Worm (Caenorhabditis elegans) whole organism, young adult: Measurements from ENCODE around the gene fbxa-26.

Source experiments
- B0019.2 ChIP-seq: fragments of 200-800 bp; sonication (Bioruptor generic); conservative IDR thresholded peaks from 2 replicates; pipeline ENCODE4 v1.3.6; 2022; ENCODE audit warnings: missing genetic modification reagents, missing genetic modification characterization, missing compliant biosample characterization
- B0261.1 ChIP-seq: sonication (generic microtip); optimal IDR thresholded peaks from 2 replicates; lab custom pipeline; 2016; ENCODE audit warnings: mild to moderate bottlenecking, missing genetic modification characterization, moderate library complexity, missing compliant biosample characterization
- D2030.7 ChIP-seq: fragments of 200-800 bp; sonication (Bioruptor generic); IDR thresholded peaks from 2 replicates; pipeline ENCODE4 v1.3.6; 2022; ENCODE audit warnings: missing genetic modification reagents, missing genetic modification characterization, missing compliant biosample characterization
- F10E7.11 ChIP-seq: sonication (generic microtip); optimal IDR thresholded peaks from 2 replicates; lab custom pipeline; 2017; ENCODE audit warnings: mild to moderate bottlenecking, missing genetic modification characterization, moderate library complexity, missing compliant biosample characterization
- F55B11.4 ChIP-seq: sonication (generic microtip); optimal IDR thresholded peaks from 2 replicates; lab custom pipeline; 2016; ENCODE audit warnings: missing compliant biosample characterization, missing genetic modification characterization, borderline replicate concordance; ENCODE audit not compliant: insufficient read depth
- F57C9.4 ChIP-seq: sonication (generic microtip); optimal IDR thresholded peaks from 2 replicates; lab custom pipeline; 2017; ENCODE audit warnings: mild to moderate bottlenecking, missing genetic modification characterization, missing compliant biosample characterization
- Y53F4B.3 ChIP-seq: fragments of 200-800 bp; sonication (Bioruptor generic); IDR thresholded peaks from 2 replicates; pipeline ENCODE4 v1.3.6; 2022; ENCODE audit warnings: missing genetic modification reagents, missing genetic modification characterization, missing compliant biosample characterization
- Y67H2A.10 ChIP-seq: fragments of 200-800 bp; sonication (Bioruptor generic); conservative IDR thresholded peaks from 2 replicates; pipeline ENCODE4 v1.3.6; 2022; ENCODE audit warnings: missing genetic modification reagents, missing genetic modification characterization, missing compliant biosample characterization
- Y95B8A.8 ChIP-seq: fragments of 200-800 bp; sonication (Bioruptor generic); IDR thresholded peaks from 2 replicates; pipeline ENCODE4 v1.3.6; 2022; ENCODE audit warnings: missing genetic modification reagents, missing genetic modification characterization, missing compliant biosample characterization
- attf-6 ChIP-seq: fragments of 200-800 bp; sonication (Bioruptor generic); IDR thresholded peaks from 2 replicates; pipeline ENCODE4 v1.3.6; 2022; ENCODE audit warnings: missing genetic modification reagents, missing genetic modification characterization, missing compliant biosample characterization
- bed-2 ChIP-seq: fragments of 200-800 bp; sonication (Bioruptor generic); IDR thresholded peaks from 2 replicates; pipeline ENCODE4 v1.3.6; 2022; ENCODE audit warnings: missing genetic modification reagents, missing genetic modification characterization, missing compliant biosample characterization
- ceh-79 ChIP-seq: sonication (generic microtip); optimal IDR thresholded peaks from 2 replicates; lab custom pipeline; 2017; ENCODE audit warnings: mild to moderate bottlenecking, missing genetic modification characterization, missing compliant biosample characterization
- chd-7 ChIP-seq: sonication (generic microtip); optimal IDR thresholded peaks from 2 replicates; lab custom pipeline; 2016; ENCODE audit warnings: mild to moderate bottlenecking, missing genetic modification characterization, moderate library complexity, missing compliant biosample characterization
- die-1 ChIP-seq: sonication (generic microtip); optimal IDR thresholded peaks from 2 replicates; lab custom pipeline; 2016; ENCODE audit warnings: missing genotype, mild to moderate bottlenecking, missing genetic modification characterization, missing compliant biosample characterization
- dox-1 ChIP-seq: fragments of 200-800 bp; sonication (Bioruptor generic); IDR thresholded peaks from 2 replicates; pipeline ENCODE4 v1.3.6; 2022; ENCODE audit warnings: missing genetic modification reagents, missing genetic modification characterization, missing compliant biosample characterization
- dpl-1 ChIP-seq: fragments of 150-350 bp; optimal IDR thresholded peaks from 2 replicates; lab custom pipeline; 2014; ENCODE audit warnings: missing biosample characterization, missing genetic modification reagents, missing genetic modification characterization
- ets-4 ChIP-seq: fragments of 200-800 bp; sonication (Bioruptor generic); optimal IDR thresholded peaks from 2 replicates; lab custom pipeline; 2018; ENCODE audit warnings: mild to moderate bottlenecking, missing genetic modification characterization, missing compliant biosample characterization
- gei-17 ChIP-seq: fragments of 200-800 bp; sonication (Bioruptor generic); optimal IDR thresholded peaks from 2 replicates; lab custom pipeline; 2018; ENCODE audit warnings: mild to moderate bottlenecking, missing genetic modification characterization, missing compliant biosample characterization
- hlh-26 ChIP-seq: fragments of 200-800 bp; sonication (Bioruptor generic); conservative IDR thresholded peaks from 2 replicates; pipeline ENCODE4 v1.3.6; 2022; ENCODE audit warnings: missing genetic modification reagents, missing genetic modification characterization, missing compliant biosample characterization
- hmg-20 ChIP-seq: fragments of 200-800 bp; sonication (Bioruptor generic); IDR thresholded peaks from 2 replicates; pipeline ENCODE4 v1.3.6; 2022; ENCODE audit warnings: missing genetic modification reagents, missing genetic modification characterization, missing compliant biosample characterization
- hsf-1 ChIP-seq: fragments of 200-800 bp; sonication (Bioruptor generic); IDR thresholded peaks from 2 replicates; pipeline ENCODE4 v1.3.6; 2022; ENCODE audit warnings: missing genetic modification reagents, missing genetic modification characterization, missing compliant biosample characterization
- lag-1 ChIP-seq: fragments of 200-800 bp; sonication (Bioruptor generic); IDR thresholded peaks from 2 replicates; pipeline ENCODE4 v1.3.6; 2022; ENCODE audit warnings: missing genetic modification reagents, missing genetic modification characterization, missing compliant biosample characterization
- let-526 ChIP-seq: fragments of 200-800 bp; sonication (Bioruptor generic); IDR thresholded peaks from 2 replicates; pipeline ENCODE4 v1.3.6; 2022; ENCODE audit warnings: missing genetic modification reagents, missing genetic modification characterization, missing compliant biosample characterization
- lin-26 ChIP-seq: fragments of 200-800 bp; sonication (Bioruptor generic); IDR thresholded peaks from 2 replicates; pipeline ENCODE4 v1.3.6; 2022; ENCODE audit warnings: missing genetic modification reagents, missing genetic modification characterization, missing compliant biosample characterization
- lin-35 ChIP-seq, 3 experiments: fragments of 150-350 bp in 2 of 3; sonication (generic microtip) in 1 of 3; optimal IDR thresholded peaks; 2 replicates each; lab custom pipeline; 2014 to 2018; ENCODE audit warnings: missing biosample characterization in 3 of 3, missing genetic modification characterization in 3 of 3, missing genetic modification reagents in 3 of 3
- lir-1 ChIP-seq: fragments of 200-800 bp; sonication (Bioruptor generic); conservative IDR thresholded peaks from 2 replicates; pipeline ENCODE4 v1.3.6; 2022; ENCODE audit warnings: missing genetic modification reagents, missing genetic modification characterization, missing compliant biosample characterization
- lsl-1 ChIP-seq: fragments of 200-800 bp; sonication (Bioruptor generic); optimal IDR thresholded peaks from 2 replicates; lab custom pipeline; 2018; ENCODE audit warnings: mild to moderate bottlenecking, missing genetic modification characterization, moderate library complexity, missing compliant biosample characterization
- madf-3 ChIP-seq: fragments of 200-800 bp; sonication (Bioruptor generic); IDR thresholded peaks from 2 replicates; pipeline ENCODE4 v1.3.6; 2022; ENCODE audit warnings: missing genetic modification reagents, missing genetic modification characterization, missing compliant biosample characterization
- madf-8 ChIP-seq: fragments of 200-800 bp; sonication (Bioruptor generic); conservative IDR thresholded peaks from 2 replicates; pipeline ENCODE4 v1.3.6; 2022; ENCODE audit warnings: missing genetic modification reagents, missing genetic modification characterization, missing compliant biosample characterization
- mcd-1 ChIP-seq: fragments of 200-800 bp; sonication (Bioruptor generic); IDR thresholded peaks from 2 replicates; pipeline ENCODE4 v1.3.6; 2022; ENCODE audit warnings: missing genetic modification reagents, missing genetic modification characterization, missing compliant biosample characterization
- mel-28 ChIP-seq: sonication (generic microtip); optimal IDR thresholded peaks from 2 replicates; lab custom pipeline; 2016; ENCODE audit warnings: borderline replicate concordance, mild to moderate bottlenecking, missing genetic modification characterization, missing compliant biosample characterization
- nhr-120 ChIP-seq: fragments of 200-800 bp; sonication (Bioruptor generic); IDR thresholded peaks from 2 replicates; pipeline ENCODE4 v1.3.6; 2022; ENCODE audit warnings: missing genetic modification characterization, missing compliant biosample characterization
- nhr-80 ChIP-seq: sonication (generic microtip); optimal IDR thresholded peaks from 2 replicates; lab custom pipeline; 2016; ENCODE audit warnings: missing genetic modification characterization, missing compliant biosample characterization
- nhr-90 ChIP-seq: sonication (generic microtip); optimal IDR thresholded peaks from 2 replicates; lab custom pipeline; 2016; ENCODE audit warnings: missing genotype, mild to moderate bottlenecking, missing genetic modification characterization, missing compliant biosample characterization
- snpc-1.1 ChIP-seq: sonication (generic microtip); optimal IDR thresholded peaks from 2 replicates; lab custom pipeline; 2017; ENCODE audit warnings: missing genetic modification characterization, mild to moderate bottlenecking, missing compliant biosample characterization, antibody characterized with exemption, moderate library complexity, missing genotype, missing genetic modification reagents; ENCODE audit not compliant: insufficient read depth
- snpc-4 ChIP-seq, 5 experiments: fragments of 150-350 bp in 1 of 5; sonication (generic microtip) in 4 of 5; optimal IDR thresholded peaks; 2 replicates each; lab custom pipeline; 2014 to 2018; ENCODE audit warnings: missing genetic modification characterization in 5 of 5, missing biosample characterization in 3 of 5, antibody characterized with exemption in 2 of 5, mild to moderate bottlenecking in 2 of 5, missing compliant biosample characterization in 2 of 5, missing genotype in 2 of 5, moderate library complexity in 2 of 5, missing genetic modification reagents in 1 of 5
- tbp1 ChIP-seq: fragments of 200-800 bp; sonication (Bioruptor generic); optimal IDR thresholded peaks from 2 replicates; lab custom pipeline; 2018; ENCODE audit warnings: mild to moderate bottlenecking, missing genetic modification characterization, missing compliant biosample characterization

Gene fbxa-26

DNA sequence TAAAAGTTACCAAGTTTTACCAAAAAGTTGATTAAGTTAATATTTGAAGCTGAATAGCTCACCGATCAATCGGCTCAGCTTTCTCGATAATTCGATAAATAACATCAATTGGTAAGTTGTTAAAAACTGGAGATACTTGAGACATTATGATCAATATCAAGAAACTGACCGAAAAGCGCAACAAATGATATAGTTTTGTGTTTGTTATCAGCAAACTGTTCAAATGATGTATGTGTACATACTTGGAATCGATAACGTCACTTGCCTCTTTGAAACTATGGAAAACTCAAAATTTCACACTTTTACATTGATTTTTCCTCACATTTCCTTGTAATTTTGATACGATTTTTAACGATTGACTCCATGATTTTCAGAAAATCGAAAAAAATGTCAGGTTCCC, 27.3 kb downstream of the fbxa-26 start, which contains the start of the genes fbxa-80 and fbxa-19:
fbxa-80 (minus strand) TSS at position 173 of the 400 bp plus-strand sequence.
fbxa-19 (plus strand) TSS at position 364 of the 400 bp plus-strand sequence.
- TF ChIP-seq chd-7 (tag; lab: Kevin White, UChicago) (no peak), nhr-80 (tag; lab: Kevin White, UChicago) (peak; percentile 43), F10E7.11 (no peak)

DNA sequence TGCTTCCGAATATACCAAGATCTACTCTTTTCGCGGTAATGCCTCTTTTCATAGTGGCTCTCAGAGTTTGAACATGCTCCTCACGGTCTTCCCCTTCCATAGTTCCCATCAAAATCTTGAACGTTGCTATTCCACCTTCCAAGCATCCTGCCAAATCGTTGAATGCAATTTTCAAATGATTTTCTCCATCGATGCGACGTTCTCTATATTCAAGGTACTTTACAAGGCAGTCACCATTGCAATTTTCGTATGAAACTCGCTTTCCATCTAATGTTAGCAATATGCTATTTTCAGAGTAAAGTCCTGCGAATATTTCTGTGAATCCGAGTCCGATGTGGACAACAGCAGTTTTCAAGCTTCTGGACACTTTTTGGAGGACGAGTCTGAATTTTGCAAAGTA, 28.0 kb downstream of the fbxa-26 start:
- no peak for TF ChIP-seq snpc-4 (GFP tag; optimal IDR thresholded peaks at IDR 0.05; lab: Kevin White, UChicago)
- TF ChIP-seq snpc-4 (tag; optimal IDR thresholded peaks at IDR 0.05; lab: Kevin White, UChicago): no peak
- TF ChIP-seq let-526: no peak
- TF ChIP-seq B0261.1 (tag; lab: Kevin White, UChicago): no peak
- no peak for TF ChIP-seq madf-8 (GFP tag; lab: Robert Waterston, UW)
- TF ChIP-seq attf-6 (GFP tag; lab: Robert Waterston, UW): no peak
- no peak for TF ChIP-seq hsf-1
- no peak for TF ChIP-seq Y53F4B.3 (GFP tag; lab: Robert Waterston, UW)
- no peak for TF ChIP-seq gei-17 (GFP tag; lab: Kevin White, UChicago)
- no peak for TF ChIP-seq lir-1 (GFP tag; lab: Robert Waterston, UW)
- no peak for TF ChIP-seq mcd-1 (GFP tag; lab: Robert Waterston, UW)
- no peak for TF ChIP-seq mel-28 (tag; lab: Kevin White, UChicago)
- no peak for TF ChIP-seq B0019.2 (GFP tag; lab: Robert Waterston, UW)
- no peak for TF ChIP-seq lin-26 (GFP tag; lab: Robert Waterston, UW)
- no peak for TF ChIP-seq Y67H2A.10 (GFP tag; lab: Robert Waterston, UW)

DNA sequence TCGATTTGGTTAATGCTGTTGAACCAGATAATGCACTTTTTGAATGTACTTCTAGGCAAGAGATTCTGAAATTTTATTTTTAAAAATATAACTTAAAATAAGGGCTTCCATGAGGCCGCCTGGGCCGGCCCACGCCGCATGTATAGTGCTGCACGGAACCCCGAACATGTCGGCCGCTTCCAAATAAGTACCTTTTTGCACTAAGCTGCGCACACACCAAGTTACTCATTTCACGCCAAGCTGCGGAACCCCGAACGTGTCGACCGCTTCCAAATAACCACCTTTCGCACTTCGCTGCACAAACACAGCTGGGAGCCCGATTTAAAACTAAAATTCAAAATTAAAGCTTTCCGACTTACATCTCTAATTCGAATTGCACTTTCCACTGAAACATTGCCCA, 31.0 kb downstream of the fbxa-26 start:
- TF ChIP-seq ceh-79 (tag; lab: Kevin White, UChicago): no peak
- TF ChIP-seq hmg-20 (GFP tag; lab: Robert Waterston, UW): no peak
- no peak for TF ChIP-seq lsl-1
- no peak for TF ChIP-seq dpl-1 (GFP tag; lab: Kevin White, UChicago)
- no peak for TF ChIP-seq bed-2
- TF ChIP-seq F57C9.4 (tag; lab: Kevin White, UChicago): no peak
- TF ChIP-seq snpc-4 (GFP tag; optimal IDR thresholded peaks at IDR 0.05; lab: Kevin White, UChicago): peak; percentile 46
- peak in 2 of 4 experiments; percentile 68 to 85 for TF ChIP-seq snpc-4 (tag; optimal IDR thresholded peaks at IDR 0.05; lab: Kevin White, UChicago)
- no peak for TF ChIP-seq gei-17 (GFP tag; lab: Kevin White, UChicago)
- no peak for TF ChIP-seq Y95B8A.8 (GFP tag; lab: Robert Waterston, UW)
- TF ChIP-seq lin-35 (GFP tag; optimal IDR thresholded peaks at IDR 0.05; lab: Kevin White, UChicago): no peak
- TF ChIP-seq dox-1 (GFP tag; lab: Robert Waterston, UW): no peak
- TF ChIP-seq Y53F4B.3 (GFP tag; lab: Robert Waterston, UW): no peak
- TF ChIP-seq F55B11.4 (tag; lab: Kevin White, UChicago): no peak
- TF ChIP-seq snpc-1.1: peak; percentile 61
- TF ChIP-seq die-1 (tag; lab: Kevin White, UChicago): no peak
- TF ChIP-seq madf-3: no peak

DNA sequence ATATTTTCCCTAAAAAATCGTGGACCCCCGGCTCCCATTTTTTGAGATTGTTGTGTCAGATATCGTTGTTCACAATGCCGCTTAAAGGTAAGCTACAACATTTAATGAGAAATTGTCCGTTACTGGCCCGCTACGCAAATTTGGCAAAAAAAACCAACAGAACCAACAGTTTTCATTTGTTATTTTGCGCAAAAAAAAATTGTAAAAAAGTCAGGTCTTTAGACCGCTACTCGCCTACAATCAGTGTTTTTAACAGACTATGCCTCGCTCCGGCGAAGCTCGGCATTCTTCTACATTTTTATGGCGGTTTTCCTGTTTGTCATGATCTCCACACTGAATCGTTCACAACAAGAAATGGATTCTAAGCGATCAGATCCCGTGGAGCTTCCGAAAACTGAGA, 33.4 kb downstream of the fbxa-26 start, which contains the start of gene Y82E9BL.12:
Y82E9BL.12 (plus strand) TSS at position 301 of the 400 bp plus-strand sequence.
- TF ChIP-seq lag-1 (GFP tag; lab: Robert Waterston, UW) (no peak), hlh-26 (GFP tag; lab: Robert Waterston, UW) (no peak), tbp1 (GFP tag; lab: Kevin White, UChicago) (no peak), nhr-90 (tag; lab: Kevin White, UChicago) (no peak), Y67H2A.10 (GFP tag; lab: Robert Waterston, UW) (no peak), D2030.7 (GFP tag; lab: Robert Waterston, UW) (no peak), nhr-120 (no peak), dox-1 (GFP tag; lab: Robert Waterston, UW) (no peak), ets-4 (no peak)
